Worm (Caenorhabditis elegans) whole organism, L2 larva: ENCODE results near the gene srh-180.

Experiments used
- F13H6.1 ChIP-seq: sonication (generic microtip); optimal IDR thresholded peaks from 2 replicates; lab custom pipeline; 2016; ENCODE audit warnings: missing genetic modification characterization, missing compliant biosample characterization
- R02D3.7 ChIP-seq: fragments of 150-350 bp; optimal IDR thresholded peaks from 2 replicates; lab custom pipeline; 2014; ENCODE audit warnings: missing biosample characterization, missing genetic modification characterization
- Y55F3AM.14 ChIP-seq: fragments of 200-800 bp; sonication (Bioruptor generic); optimal IDR thresholded peaks from 2 replicates; lab custom pipeline; 2018; ENCODE audit warnings: mild to moderate bottlenecking, missing genetic modification characterization, missing compliant biosample characterization
- alr-1 ChIP-seq: fragments of 150-350 bp; optimal IDR thresholded peaks from 2 replicates; lab custom pipeline; 2014; ENCODE audit warnings: missing biosample characterization, missing genetic modification characterization
- ama-1 ChIP-seq: fragments of 150-350 bp; optimal IDR thresholded peaks from 2 replicates; lab custom pipeline; 2018; ENCODE audit warnings: inconsistent platforms
- blmp-1 ChIP-seq: sonication (generic microtip); optimal IDR thresholded peaks from 2 replicates; lab custom pipeline; 2017; ENCODE audit warnings: missing genetic modification characterization, mild to moderate bottlenecking, missing compliant biosample characterization, antibody characterized with exemption, moderate library complexity; ENCODE audit not compliant: insufficient read depth
- ceh-16 ChIP-seq: fragments of 150-350 bp; optimal IDR thresholded peaks from 2 replicates; lab custom pipeline; 2014; ENCODE audit warnings: missing biosample characterization, missing genetic modification characterization
- crh-2 ChIP-seq: sonication (generic microtip); optimal IDR thresholded peaks from 2 replicates; lab custom pipeline; 2017; ENCODE audit warnings: missing biosample characterization, missing genetic modification characterization
- egl-27 ChIP-seq: sonication (generic microtip); optimal IDR thresholded peaks from 3 replicates; lab custom pipeline; 2017; ENCODE audit warnings: missing biosample characterization, missing genetic modification reagents, missing genetic modification characterization
- elt-1 ChIP-seq: fragments of 150-350 bp; optimal IDR thresholded peaks from 2 replicates; lab custom pipeline; 2014; ENCODE audit warnings: missing biosample characterization, missing genetic modification characterization
- elt-3 ChIP-seq: sonication (generic microtip); optimal IDR thresholded peaks from 2 replicates; lab custom pipeline; 2017; ENCODE audit warnings: missing biosample characterization, missing genetic modification characterization
- fos-1 ChIP-seq: fragments of 150-350 bp; optimal IDR thresholded peaks from 2 replicates; lab custom pipeline; 2014; ENCODE audit warnings: missing biosample characterization, missing genetic modification characterization
- lin-13 ChIP-seq: fragments of 150-350 bp; optimal IDR thresholded peaks from 2 replicates; lab custom pipeline; 2014; ENCODE audit warnings: missing biosample characterization, missing genetic modification reagents, missing genetic modification characterization
- lin-39 ChIP-seq: fragments of 150-350 bp; optimal IDR thresholded peaks from 2 replicates; lab custom pipeline; 2014; ENCODE audit warnings: missing biosample characterization, missing genetic modification reagents, missing genetic modification characterization
- mab-5 ChIP-seq: fragments of 150-350 bp; optimal IDR thresholded peaks from 2 replicates; lab custom pipeline; 2014; ENCODE audit warnings: missing biosample characterization, missing genetic modification characterization
- mdl-1 ChIP-seq, 2 experiments: fragments of 150-350 bp in 1 of 2; sonication (generic microtip) in 1 of 2; optimal IDR thresholded peaks; 2 replicates each; lab custom pipeline; 2017; ENCODE audit warnings: missing biosample characterization in 2 of 2, missing genetic modification characterization in 2 of 2
- nhr-129 ChIP-seq: fragments of 150-350 bp; optimal IDR thresholded peaks from 2 replicates; lab custom pipeline; 2014; ENCODE audit warnings: missing biosample characterization, missing genetic modification characterization
- nhr-21 ChIP-seq: fragments of 150-350 bp; optimal IDR thresholded peaks from 2 replicates; lab custom pipeline; 2014; ENCODE audit warnings: missing biosample characterization, missing genetic modification characterization
- nhr-23 ChIP-seq: fragments of 150-350 bp; optimal IDR thresholded peaks from 2 replicates; lab custom pipeline; 2014; ENCODE audit warnings: missing biosample characterization, missing genetic modification reagents, missing genetic modification characterization
- nhr-237 ChIP-seq: fragments of 150-350 bp; optimal IDR thresholded peaks from 2 replicates; lab custom pipeline; 2014; ENCODE audit warnings: missing biosample characterization, missing genetic modification characterization
- nhr-25 ChIP-seq: fragments of 150-350 bp; sonication (generic microtip); optimal IDR thresholded peaks from 3 replicates; lab custom pipeline; 2014; ENCODE audit warnings: missing biosample characterization, missing genetic modification characterization
- nhr-6 ChIP-seq: fragments of 150-350 bp; optimal IDR thresholded peaks from 2 replicates; lab custom pipeline; 2014; ENCODE audit warnings: missing biosample characterization, missing genetic modification characterization
- nhr-77 ChIP-seq: fragments of 150-350 bp; optimal IDR thresholded peaks from 2 replicates; lab custom pipeline; 2014; ENCODE audit warnings: missing biosample characterization, missing genetic modification characterization
- peb-1 ChIP-seq: fragments of 150-350 bp; optimal IDR thresholded peaks from 2 replicates; lab custom pipeline; 2014; ENCODE audit warnings: missing biosample characterization, missing genetic modification characterization
- sem-4 ChIP-seq: fragments of 150-350 bp; optimal IDR thresholded peaks from 2 replicates; lab custom pipeline; 2014; ENCODE audit warnings: missing biosample characterization, missing genetic modification reagents, missing genetic modification characterization
- skn-1 ChIP-seq: sonication (generic microtip); optimal IDR thresholded peaks from 2 replicates; lab custom pipeline; 2017; ENCODE audit warnings: missing biosample characterization, missing genetic modification characterization
- snpc-4 ChIP-seq: fragments of 150-350 bp; optimal IDR thresholded peaks from 2 replicates; lab custom pipeline; 2014; ENCODE audit warnings: missing biosample characterization, missing genetic modification characterization
- unc-39 ChIP-seq: fragments of 150-350 bp; optimal IDR thresholded peaks from 2 replicates; lab custom pipeline; 2014; ENCODE audit warnings: missing biosample characterization, missing genetic modification characterization
- unc-55 ChIP-seq: fragments of 150-350 bp; sonication (generic microtip); optimal IDR thresholded peaks from 3 replicates; lab custom pipeline; 2014; ENCODE audit warnings: missing biosample characterization, missing genetic modification reagents, missing genetic modification characterization
- unc-62 ChIP-seq: fragments of 150-350 bp; optimal IDR thresholded peaks from 2 replicates; lab custom pipeline; 2014; ENCODE audit warnings: missing biosample characterization, missing genetic modification reagents, missing genetic modification characterization
- zag-1 ChIP-seq: fragments of 150-350 bp; optimal IDR thresholded peaks from 2 replicates; lab custom pipeline; 2014; ENCODE audit warnings: missing biosample characterization, missing genetic modification characterization
- ztf-11 ChIP-seq: sonication (generic microtip); optimal IDR thresholded peaks from 2 replicates; lab custom pipeline; 2017; ENCODE audit warnings: missing biosample characterization, missing genetic modification characterization
- ztf-4 ChIP-seq: fragments of 150-350 bp; optimal IDR thresholded peaks from 2 replicates; lab custom pipeline; 2014; ENCODE audit warnings: missing biosample characterization, missing genetic modification characterization

srh-180 gene

DNA sequence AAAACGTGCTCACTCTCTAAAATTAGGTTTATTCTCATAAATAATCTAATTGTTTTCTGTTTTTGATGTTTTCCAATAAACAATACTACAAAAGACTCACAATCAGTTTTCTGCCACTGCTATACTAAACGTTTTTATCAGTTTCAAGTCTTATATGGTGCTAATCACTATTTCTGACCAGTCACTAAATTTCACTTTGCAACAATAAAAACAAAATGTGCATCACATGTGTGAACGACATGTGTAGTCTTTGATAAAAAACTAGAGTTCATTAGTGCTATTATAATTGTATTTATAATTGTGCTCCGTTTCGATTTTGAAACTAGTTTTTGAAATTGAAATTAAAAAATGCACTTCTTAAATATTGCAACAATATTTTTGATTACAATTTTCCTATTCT lies 39.4 kb upstream of the srh-180 start, which contains the start of gene cyp-37B1 (continued):
- TF ChIP-seq alr-1 (tag; lab: Kevin White, UChicago) = no peak
- TF ChIP-seq fos-1 (tag; lab: Kevin White, UChicago) = peak; percentile 64
- TF ChIP-seq skn-1 = no peak
- TF ChIP-seq, all 48 proteins: peak for 4

DNA sequence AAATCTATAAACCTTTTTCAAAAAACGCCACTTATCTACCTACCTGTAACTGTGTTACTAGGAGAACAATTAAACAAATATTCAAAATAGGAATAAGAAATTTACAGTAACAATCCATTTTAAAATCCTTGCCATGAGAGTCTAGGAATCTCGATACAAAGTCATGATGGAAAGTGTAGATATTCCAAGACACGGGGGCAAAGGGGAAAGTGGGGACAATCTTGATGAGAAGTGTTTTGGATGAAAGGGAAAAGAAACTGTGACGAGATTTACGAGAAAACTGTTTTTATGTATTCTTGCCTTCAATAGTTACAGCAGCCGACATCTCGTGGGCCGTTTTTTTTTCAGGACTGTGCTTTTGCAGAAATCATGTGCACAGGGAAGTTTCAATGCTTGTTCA lies 35.2 kb upstream of the srh-180 start, which contains the start of gene F28G4.2:
F28G4.2 (minus strand) TSS at position 175 of the 400 bp plus-strand sequence.
- peak; percentile 40 for TF ChIP-seq blmp-1 (tag; lab: Kevin White, UChicago)
- TF ChIP-seq Y55F3AM.14 (GFP tag; lab: Kevin White, UChicago) = no peak

ce11 chrV:16285794-16286193 lies 31.6 kb upstream of the srh-180 start, which contains the start of gene F28G4.4:
Gene F28G4.4 (minus strand): TSS chrV:16285894.
- TF ChIP-seq ztf-11 (tag; lab: Kevin White, UChicago) (no peak), ama-1 (no peak), nhr-25 (no peak), elt-1 (tag; lab: Kevin White, UChicago) (no peak), snpc-4 (no peak), peb-1 (no peak), skn-1 (no peak), ztf-4 (tag; lab: Kevin White, UChicago) (no peak), nhr-77 (no peak), elt-3 (tag; lab: Kevin White, UChicago) (no peak), nhr-129 (tag; lab: Kevin White, UChicago) (no peak)

DNA sequence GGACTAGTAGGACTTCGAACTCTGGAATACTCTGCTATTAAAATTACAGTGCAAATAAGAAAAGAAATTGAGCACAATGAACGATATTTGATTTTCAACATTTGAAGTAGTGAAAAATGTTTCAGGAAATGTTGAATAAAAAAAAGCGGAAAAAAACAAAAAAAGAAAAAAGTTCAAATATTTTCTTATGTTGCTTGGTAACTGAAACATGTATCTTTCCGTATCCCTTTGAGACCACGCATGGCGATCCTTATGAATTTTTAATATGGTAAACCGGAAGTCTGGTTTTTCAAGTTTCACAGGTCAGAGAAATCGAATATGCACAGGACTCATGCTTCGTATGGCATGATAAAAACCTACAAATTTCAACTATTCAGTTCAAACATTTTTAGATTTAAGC lies 29.7 kb upstream of the srh-180 start, which contains the start of gene F28G4.3:
F28G4.3 (minus strand) TSS at position 101 of the 400 bp plus-strand sequence.
- TF ChIP-seq nhr-25 = no peak
- TF ChIP-seq unc-39 (tag; lab: Kevin White, UChicago) = no peak
- no peak for TF ChIP-seq crh-2 (tag; lab: Kevin White, UChicago)
- no peak for TF ChIP-seq mdl-1 (tag; optimal IDR thresholded peaks at IDR 0.05; lab: Kevin White, UChicago)
- TF ChIP-seq, all 48 proteins: peak for 0

DNA sequence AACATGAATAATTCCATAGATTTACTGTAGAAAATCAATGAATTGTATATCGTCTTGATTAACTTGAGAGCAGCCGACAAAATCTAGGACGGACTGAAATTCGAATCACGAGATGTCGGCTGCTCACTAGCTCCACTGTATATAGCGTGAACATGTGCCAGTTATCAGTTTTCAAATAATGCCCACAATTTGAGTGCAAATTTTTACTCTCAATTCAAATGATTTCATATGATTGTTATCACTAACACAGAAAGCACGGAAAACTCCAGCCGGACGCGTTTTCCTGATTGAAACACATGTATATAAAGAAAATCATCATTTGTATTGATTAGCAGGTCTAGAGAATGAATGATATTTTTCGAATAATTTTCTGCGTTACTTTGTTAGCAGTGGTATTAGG lies 24.9 kb upstream of the srh-180 start, which contains the start of gene oac-5:
oac-5 (plus strand) TSS at position 301 of the 400 bp plus-strand sequence.
- no peak for TF ChIP-seq F13H6.1 (tag; lab: Kevin White, UChicago)
- TF ChIP-seq unc-62 = no peak
- no peak for TF ChIP-seq sem-4 (tag; lab: Kevin White, UChicago)
- TF ChIP-seq nhr-23 (tag; lab: Kevin White, UChicago) = no peak
- TF ChIP-seq mab-5 (tag; lab: Kevin White, UChicago) = no peak
- TF ChIP-seq R02D3.7 = no peak

- no peak for TF ChIP-seq F13H6.1 (tag; lab: Kevin White, UChicago)
- TF ChIP-seq ama-1 = no peak
- no peak for TF ChIP-seq nhr-6
- no peak for TF ChIP-seq lin-39
- TF ChIP-seq nhr-237 (tag; lab: Kevin White, UChicago) = no peak
- TF ChIP-seq nhr-21 (tag; lab: Kevin White, UChicago) = no peak
- no peak for TF ChIP-seq fos-1 (tag; lab: Kevin White, UChicago)
- no peak for TF ChIP-seq egl-27 (tag; lab: Kevin White, UChicago)
- no peak for TF ChIP-seq crh-2 (tag; lab: Kevin White, UChicago)
- no peak for TF ChIP-seq peb-1
- TF ChIP-seq zag-1 (tag; lab: Kevin White, UChicago) = no peak
- TF ChIP-seq elt-3 (tag; lab: Kevin White, UChicago) = no peak
- no peak for TF ChIP-seq skn-1
- TF ChIP-seq unc-55 = no peak
- TF ChIP-seq R02D3.7 = no peak
- no peak for TF ChIP-seq unc-39 (tag; lab: Kevin White, UChicago)
- TF ChIP-seq mdl-1 (tag; optimal IDR thresholded peaks at IDR 0.05; lab: Kevin White, UChicago) = no peak
- no peak for TF ChIP-seq lin-13 (GFP tag; lab: Kevin White, UChicago)
- TF ChIP-seq ceh-16 (tag; lab: Kevin White, UChicago) = no peak
- TF ChIP-seq nhr-77 = no peak
- TF ChIP-seq, all 48 proteins: peak for 0
These were observed 20.3 kb upstream of the srh-180 start, which contains the start of gene srbc-83 for ce11 chrV:16297070-16297469. Gene srbc-83 (plus strand): TSS chrV:16297370.
